Fruit fly (Drosophila melanogaster): ENCODE results near the gene CG6576.

The CG6576 gene

dm6 chr3L:8748839-8749238 is 7.0 kb upstream of the CG6576 start (continued):
- peak; percentile 13 for TF ChIP-seq lilli (GFP tag; optimal IDR thresholded peaks at IDR 0.05)
- TF ChIP-seq HmgZ (tag; optimal IDR thresholded peaks at IDR 0.05) = peak; percentile 17
- no peak for TF ChIP-seq CkIIα-i1 (GFP tag; IDR thresholded peaks at IDR 0.05)
- no peak for TF ChIP-seq ATbp (GFP tag; optimal IDR thresholded peaks at IDR 0.05)
- TF ChIP-seq caup (GFP tag; optimal IDR thresholded peaks at IDR 0.05; ENCODE audit: severe bottlenecking) = no peak
- TF ChIP-seq phol (tag; optimal IDR thresholded peaks at IDR 0.05) = peak; percentile 51
- TF ChIP-seq dimm (GFP tag; IDR thresholded peaks at IDR 0.05) = no peak
- peak; percentile 45 for TF ChIP-seq CG14441 (GFP tag; IDR thresholded peaks at IDR 0.05)
- TF ChIP-seq CG4854 (GFP tag; optimal IDR thresholded peaks at IDR 0.05) = no peak
- TF ChIP-seq Fer1 (GFP tag; optimal IDR thresholded peaks at IDR 0.05) = no peak
- TF ChIP-seq mld (GFP tag; IDR thresholded peaks at IDR 0.05; ENCODE audit: partially characterized antibody) = no peak
- TF ChIP-seq ci (GFP tag; IDR thresholded peaks at IDR 0.05) = no peak
- TF ChIP-seq Bdp1 (GFP tag; optimal IDR thresholded peaks at IDR 0.05) = no peak
- TF ChIP-seq Elba2 (GFP tag; optimal IDR thresholded peaks at IDR 0.05) = no peak
- TF ChIP-seq NFAT (GFP tag; IDR thresholded peaks at IDR 0.05) = peak; percentile 86
- TF ChIP-seq dm (GFP tag; optimal IDR thresholded peaks at IDR 0.05) = no peak
- peak; percentile 23 for TF ChIP-seq CoRest (tag; optimal IDR thresholded peaks at IDR 0.05)
- no peak for TF ChIP-seq CG6654 (GFP tag; optimal IDR thresholded peaks at IDR 0.05)
- peak; percentile 100 for TF ChIP-seq Dip2 (GFP tag; IDR thresholded peaks at IDR 0.05)
- TF ChIP-seq vvl (GFP tag; IDR thresholded peaks at IDR 0.05) = no peak; the same call in 1 of the 2 replicates
- peak; percentile 17 for TF ChIP-seq CG30431 (GFP tag; optimal IDR thresholded peaks at IDR 0.05)
- TF ChIP-seq CG13624 (GFP tag; optimal IDR thresholded peaks at IDR 0.05) = no peak
- no peak for TF ChIP-seq Drgx (GFP tag; IDR thresholded peaks at IDR 0.05)
- 0 out of 2 replicates have a peak, but pooled peaks have one; percentile 14 for TF ChIP-seq ap (GFP tag; IDR thresholded peaks at IDR 0.05)
- TF ChIP-seq Hmr (GFP tag; optimal IDR thresholded peaks at IDR 0.05) = no peak
- TF ChIP-seq CG8388 (GFP tag; optimal IDR thresholded peaks at IDR 0.05) = no peak
- TF ChIP-seq CG5953 (GFP tag; IDR thresholded peaks at IDR 0.05) = no peak
- no peak for TF ChIP-seq Asciz (GFP tag; optimal IDR thresholded peaks at IDR 0.05)
- TF ChIP-seq Optix (GFP tag; IDR thresholded peaks at IDR 0.05) = peak; percentile 47; the same call in 1 of the 3 replicates
- TF ChIP-seq B-H1 (GFP tag; IDR thresholded peaks at IDR 0.05) = peak; percentile 28; the same call in 1 of the 3 replicates
- no peak for TF ChIP-seq CG4820 (GFP tag; optimal IDR thresholded peaks at IDR 0.05)
- no peak for TF ChIP-seq MBD-R2 (GFP tag; IDR thresholded peaks at IDR 0.05)
- TF ChIP-seq CG11085 (GFP tag; IDR thresholded peaks at IDR 0.05) = peak; percentile 67
- TF ChIP-seq Atf6 (GFP tag; IDR thresholded peaks at IDR 0.05) = no peak
- no peak for TF ChIP-seq insv (GFP tag; optimal IDR thresholded peaks at IDR 0.05)
- TF ChIP-seq CG4424 (GFP tag; optimal IDR thresholded peaks at IDR 0.05) = peak; percentile 9
- TF ChIP-seq CTCF (GFP tag; optimal IDR thresholded peaks at IDR 0.05) = peak; percentile 98
- TF ChIP-seq Hr78 (GFP tag; optimal IDR thresholded peaks at IDR 0.05) = no peak
- no peak for TF ChIP-seq NK7.1 (GFP tag; optimal IDR thresholded peaks at IDR 0.05)
- no peak for TF ChIP-seq wek (GFP tag; optimal IDR thresholded peaks at IDR 0.05)
- TF ChIP-seq CG5245 (GFP tag; optimal IDR thresholded peaks at IDR 0.05) = peak; percentile 42
- TF ChIP-seq Dbx (GFP tag; IDR thresholded peaks at IDR 0.05) = peak; percentile 58; the same call in 2 of the 3 replicates
- TF ChIP-seq CG2678 (tag; optimal IDR thresholded peaks at IDR 0.05) = no peak
- no peak for TF ChIP-seq Hr39 (optimal IDR thresholded peaks at IDR 0.05)
- TF ChIP-seq sisA (GFP tag; IDR thresholded peaks at IDR 0.05) = peak; percentile 57
- peak; percentile 18; the same call in 1 of the 2 replicates for TF ChIP-seq onecut (GFP tag; IDR thresholded peaks at IDR 0.05)
- peak; percentile 48; the same call in 1 of the 2 replicates for TF ChIP-seq CG32772 (GFP tag; IDR thresholded peaks at IDR 0.05)
- no peak for TF ChIP-seq pros (GFP tag; optimal IDR thresholded peaks at IDR 0.05)
- no peak for TF ChIP-seq Hr51 (GFP tag; optimal IDR thresholded peaks at IDR 0.05)
- TF ChIP-seq CG18764 (GFP tag; optimal IDR thresholded peaks at IDR 0.05) = peak; percentile 8
- TF ChIP-seq nmo (GFP tag; optimal IDR thresholded peaks at IDR 0.05) = peak; percentile 34
- TF ChIP-seq CG17829 (tag; optimal IDR thresholded peaks at IDR 0.05) = peak; percentile 24
